Worm (Caenorhabditis elegans): ENCODE results near the gene srx-88.
A peak's percentile ranks its signal among the peaks of the same experiment; 100 is the strongest.

srx-88 gene

ce11 chrV:11589433-11589832 lies 6.1 kb downstream of the srx-88 start, which contains the start of gene srx-82:
Gene srx-82, plus strand, starts transcription at chrV:11589733.
- TF ChIP-seq cog-1 (tag; optimal IDR thresholded peaks at IDR 0.05): no peak
- TF ChIP-seq tab-1 (GFP tag; IDR thresholded peaks at IDR 0.05): no peak
- no peak for TF ChIP-seq ztf-29 (GFP tag; IDR thresholded peaks at IDR 0.05)
- no peak for TF ChIP-seq med-1 (GFP tag; optimal IDR thresholded peaks at IDR 0.05; ENCODE audit: insufficient read depth)
- no peak for TF ChIP-seq ref-1 (GFP tag; conservative IDR thresholded peaks at IDR 0.05)
- TF ChIP-seq ztf-23 (GFP tag; IDR thresholded peaks at IDR 0.05): no peak
- TF ChIP-seq T22C8.4 (GFP tag; IDR thresholded peaks at IDR 0.05): no peak
- TF ChIP-seq klf-2 (GFP tag; conservative IDR thresholded peaks at IDR 0.05): no peak
- no peak for TF ChIP-seq flt-1 (GFP tag; IDR thresholded peaks at IDR 0.05)

DNA sequence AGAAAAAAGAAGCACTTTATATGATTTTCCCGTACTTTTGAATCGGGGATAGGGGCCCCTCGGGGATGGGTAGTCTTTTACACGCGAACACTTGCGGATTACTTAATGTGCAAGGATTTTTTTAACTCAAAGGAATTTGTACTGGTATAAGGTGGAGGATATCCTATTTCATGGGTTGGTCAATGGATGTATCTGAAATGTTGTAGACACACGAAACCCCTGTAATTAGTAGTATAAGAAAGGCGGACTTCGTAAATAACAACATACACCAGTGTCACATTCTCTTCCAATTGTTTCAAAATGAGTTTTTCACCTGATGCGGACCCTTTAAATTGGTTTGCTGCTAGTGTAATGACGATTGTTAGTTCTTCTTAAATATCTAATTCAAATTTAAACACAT lies 10.1 kb downstream of the srx-88 start, which contains the start of gene srx-80:
Gene srx-80 (plus strand): TSS at position 301 of the 400 bp plus-strand sequence.
- TF ChIP-seq ztf-29 (GFP tag; IDR thresholded peaks at IDR 0.05) (no peak), med-1 (GFP tag; optimal IDR thresholded peaks at IDR 0.05; ENCODE audit: insufficient read depth) (no peak), klf-2 (GFP tag; conservative IDR thresholded peaks at IDR 0.05) (no peak), T22C8.4 (GFP tag; IDR thresholded peaks at IDR 0.05) (no peak), ztf-23 (GFP tag; IDR thresholded peaks at IDR 0.05) (no peak), cog-1 (tag; optimal IDR thresholded peaks at IDR 0.05) (no peak), ref-1 (GFP tag; conservative IDR thresholded peaks at IDR 0.05) (no peak), tab-1 (GFP tag; IDR thresholded peaks at IDR 0.05) (no peak), flt-1 (GFP tag; IDR thresholded peaks at IDR 0.05) (no peak)

- TF ChIP-seq med-1 (GFP tag; optimal IDR thresholded peaks at IDR 0.05; ENCODE audit: insufficient read depth) (no peak), T22C8.4 (GFP tag; IDR thresholded peaks at IDR 0.05) (no peak), ztf-29 (GFP tag; IDR thresholded peaks at IDR 0.05) (no peak), ref-1 (GFP tag; conservative IDR thresholded peaks at IDR 0.05) (no peak)
These were observed 10.6 kb downstream of the srx-88 start for ce11 chrV:11593888-11594287.

- no peak for TF ChIP-seq med-1 (GFP tag; optimal IDR thresholded peaks at IDR 0.05; ENCODE audit: insufficient read depth)
- TF ChIP-seq flt-1 (GFP tag; IDR thresholded peaks at IDR 0.05): no peak
- TF ChIP-seq cog-1 (tag; optimal IDR thresholded peaks at IDR 0.05): no peak
- TF ChIP-seq tab-1 (GFP tag; IDR thresholded peaks at IDR 0.05): no peak
- no peak for TF ChIP-seq ref-1 (GFP tag; conservative IDR thresholded peaks at IDR 0.05)
- no peak for TF ChIP-seq klf-2 (GFP tag; conservative IDR thresholded peaks at IDR 0.05)
- no peak for TF ChIP-seq ztf-23 (GFP tag; IDR thresholded peaks at IDR 0.05)
- no peak for TF ChIP-seq ztf-29 (GFP tag; IDR thresholded peaks at IDR 0.05)
- TF ChIP-seq T22C8.4 (GFP tag; IDR thresholded peaks at IDR 0.05): no peak
These were observed 15.5 kb downstream of the srx-88 start, which contains the start of gene srx-84 for ce11 chrV:11598807-11599206. Gene srx-84, plus strand, starts transcription at chrV:11599107.

DNA sequence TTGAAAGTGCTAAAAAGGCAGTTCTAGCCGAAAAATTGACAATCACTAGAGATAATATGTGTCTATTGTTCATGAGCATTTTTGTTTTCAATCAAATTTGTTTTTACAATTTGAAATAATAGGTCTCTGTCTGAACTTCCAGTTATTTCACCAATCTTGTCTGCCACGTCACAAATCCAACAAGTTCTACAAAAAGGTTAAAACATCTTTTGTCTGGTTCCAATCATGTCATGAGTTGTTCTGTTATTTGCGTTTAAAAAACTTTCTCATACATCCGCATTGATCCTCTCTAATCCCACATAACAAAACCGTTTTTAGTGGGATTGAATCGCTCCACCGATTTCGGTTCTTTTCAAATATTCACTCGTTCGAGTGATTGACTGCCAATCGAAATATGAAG lies 17.5 kb downstream of the srx-88 start, which contains the start of gene F35B12.9:
Gene F35B12.9 (plus strand): TSS at position 372 of the 400 bp plus-strand sequence.
- TF ChIP-seq T22C8.4 (GFP tag; IDR thresholded peaks at IDR 0.05): no peak
- TF ChIP-seq cog-1 (tag; optimal IDR thresholded peaks at IDR 0.05): no peak

DNA sequence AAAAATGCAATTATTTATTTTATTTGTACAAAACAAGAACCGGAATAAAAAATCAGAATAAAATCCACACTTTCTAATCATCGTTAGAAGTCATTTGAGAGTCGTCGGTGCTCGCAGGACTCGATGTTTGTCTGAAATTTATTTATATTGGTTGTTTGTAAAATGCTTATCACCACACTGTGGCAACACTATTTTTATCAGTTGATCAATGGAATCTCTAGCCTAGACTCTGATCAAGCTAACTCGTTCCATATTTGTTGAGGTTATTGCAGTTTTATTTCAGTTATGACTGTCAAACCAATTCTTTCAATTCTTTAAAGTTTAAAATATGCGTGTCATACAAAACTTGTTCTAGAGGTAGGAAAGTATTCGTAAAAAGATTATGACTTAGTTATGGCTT lies 21.2 kb downstream of the srx-88 start, which contains the start of gene dhs-20:
Gene dhs-20 (minus strand): TSS at position 80 of the 400 bp plus-strand sequence.
- TF ChIP-seq ztf-29 (GFP tag; IDR thresholded peaks at IDR 0.05): no peak
- no peak for TF ChIP-seq ref-1 (GFP tag; conservative IDR thresholded peaks at IDR 0.05)
- no peak for TF ChIP-seq ztf-23 (GFP tag; IDR thresholded peaks at IDR 0.05)
- TF ChIP-seq cog-1 (tag; optimal IDR thresholded peaks at IDR 0.05): no peak
- TF ChIP-seq klf-2 (GFP tag; conservative IDR thresholded peaks at IDR 0.05): no peak
- TF ChIP-seq tab-1 (GFP tag; IDR thresholded peaks at IDR 0.05): no peak
- no peak for TF ChIP-seq T22C8.4 (GFP tag; IDR thresholded peaks at IDR 0.05)
- no peak for TF ChIP-seq flt-1 (GFP tag; IDR thresholded peaks at IDR 0.05)
- TF ChIP-seq med-1 (GFP tag; optimal IDR thresholded peaks at IDR 0.05; ENCODE audit: insufficient read depth): no peak

DNA sequence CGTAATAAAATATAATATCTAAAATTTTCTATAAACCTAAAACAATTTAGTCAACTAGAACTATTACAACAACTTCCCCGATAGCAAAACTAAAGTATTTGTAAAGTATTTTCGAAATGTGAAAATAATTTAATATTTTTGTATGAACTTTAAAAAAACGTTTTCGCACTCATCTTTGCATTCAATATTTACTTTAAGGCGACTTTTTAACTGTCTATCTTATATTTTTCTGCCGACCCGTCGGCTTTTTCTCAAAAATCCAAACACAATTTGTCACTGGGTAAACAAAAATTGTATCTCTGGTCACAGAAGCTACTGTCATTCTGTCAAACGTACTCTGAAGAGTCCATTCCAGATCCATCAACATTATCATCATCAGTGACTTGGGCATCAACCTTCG lies 21.9 kb downstream of the srx-88 start:
- no peak for TF ChIP-seq flt-1 (GFP tag; IDR thresholded peaks at IDR 0.05)
- no peak for TF ChIP-seq tab-1 (GFP tag; IDR thresholded peaks at IDR 0.05)
- TF ChIP-seq ztf-29 (GFP tag; IDR thresholded peaks at IDR 0.05): no peak
- no peak for TF ChIP-seq cog-1 (tag; optimal IDR thresholded peaks at IDR 0.05)
- TF ChIP-seq T22C8.4 (GFP tag; IDR thresholded peaks at IDR 0.05): no peak
- no peak for TF ChIP-seq med-1 (GFP tag; optimal IDR thresholded peaks at IDR 0.05; ENCODE audit: insufficient read depth)
- TF ChIP-seq ref-1 (GFP tag; conservative IDR thresholded peaks at IDR 0.05): no peak
- no peak for TF ChIP-seq ztf-23 (GFP tag; IDR thresholded peaks at IDR 0.05)

DNA sequence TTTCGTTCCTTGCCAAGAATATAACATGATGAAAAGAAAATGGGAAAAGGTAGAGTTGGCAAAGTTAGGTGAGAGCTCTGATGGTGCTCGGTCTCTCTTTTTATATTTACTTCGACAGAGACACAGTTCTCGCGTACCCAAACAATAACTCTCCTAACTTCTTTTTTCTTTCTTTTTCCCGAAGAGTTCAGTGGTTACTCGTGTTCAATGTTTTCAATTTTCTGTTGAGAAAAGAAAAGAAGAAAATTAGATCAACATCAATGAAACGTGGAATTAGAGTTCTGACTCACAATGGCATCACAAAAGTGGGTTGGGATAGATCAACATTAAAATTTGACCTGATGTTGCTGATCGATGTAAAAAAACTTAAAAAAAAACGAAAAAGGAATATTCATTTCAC lies 23.1 kb downstream of the srx-88 start, which contains the start of gene idpp-16:
Gene idpp-16 (minus strand): TSS at position 101 of the 400 bp plus-strand sequence.
- TF ChIP-seq cog-1 (tag; optimal IDR thresholded peaks at IDR 0.05) (no peak), tab-1 (GFP tag; IDR thresholded peaks at IDR 0.05) (no peak), med-1 (GFP tag; optimal IDR thresholded peaks at IDR 0.05; ENCODE audit: insufficient read depth) (no peak)

ce11 chrV:11610049-11610448 lies 26.7 kb downstream of the srx-88 start, which contains the start of gene piit-1:
Gene piit-1, minus strand, starts transcription at chrV:11610149.
- TF ChIP-seq cog-1 (tag; optimal IDR thresholded peaks at IDR 0.05): no peak
- no peak for TF ChIP-seq ref-1 (GFP tag; conservative IDR thresholded peaks at IDR 0.05)
- TF ChIP-seq flt-1 (GFP tag; IDR thresholded peaks at IDR 0.05): no peak
- TF ChIP-seq ztf-23 (GFP tag; IDR thresholded peaks at IDR 0.05): no peak
- no peak for TF ChIP-seq ztf-29 (GFP tag; IDR thresholded peaks at IDR 0.05)
- no peak for TF ChIP-seq med-1 (GFP tag; optimal IDR thresholded peaks at IDR 0.05; ENCODE audit: insufficient read depth)
- no peak for TF ChIP-seq tab-1 (GFP tag; IDR thresholded peaks at IDR 0.05)
- no peak for TF ChIP-seq T22C8.4 (GFP tag; IDR thresholded peaks at IDR 0.05)
- TF ChIP-seq klf-2 (GFP tag; conservative IDR thresholded peaks at IDR 0.05): no peak

ce11 chrV:11610481-11610880 lies 27.2 kb downstream of the srx-88 start, which contains the start of gene sas-5:
Gene sas-5, plus strand, starts transcription at chrV:11610737.
- TF ChIP-seq ref-1 (GFP tag; conservative IDR thresholded peaks at IDR 0.05) (peak; percentile 53; the same call in 1 of the 2 replicates), tab-1 (GFP tag; IDR thresholded peaks at IDR 0.05) (peak; percentile 86), ztf-23 (GFP tag; IDR thresholded peaks at IDR 0.05) (peak; percentile 91), med-1 (GFP tag; optimal IDR thresholded peaks at IDR 0.05; ENCODE audit: insufficient read depth) (peak; percentile 92), klf-2 (GFP tag; conservative IDR thresholded peaks at IDR 0.05) (peak; percentile 85), flt-1 (GFP tag; IDR thresholded peaks at IDR 0.05) (peak; percentile 92), ztf-29 (GFP tag; IDR thresholded peaks at IDR 0.05) (peak; percentile 60), cog-1 (tag; optimal IDR thresholded peaks at IDR 0.05) (peak; percentile 45), T22C8.4 (GFP tag; IDR thresholded peaks at IDR 0.05) (peak; percentile 58; the same call in 1 of the 2 replicates)

Data from whole organism, midembryonic.